Worm (Caenorhabditis elegans): ENCODE measurements around the gene C35D6.4.

C35D6.4 gene

DNA sequence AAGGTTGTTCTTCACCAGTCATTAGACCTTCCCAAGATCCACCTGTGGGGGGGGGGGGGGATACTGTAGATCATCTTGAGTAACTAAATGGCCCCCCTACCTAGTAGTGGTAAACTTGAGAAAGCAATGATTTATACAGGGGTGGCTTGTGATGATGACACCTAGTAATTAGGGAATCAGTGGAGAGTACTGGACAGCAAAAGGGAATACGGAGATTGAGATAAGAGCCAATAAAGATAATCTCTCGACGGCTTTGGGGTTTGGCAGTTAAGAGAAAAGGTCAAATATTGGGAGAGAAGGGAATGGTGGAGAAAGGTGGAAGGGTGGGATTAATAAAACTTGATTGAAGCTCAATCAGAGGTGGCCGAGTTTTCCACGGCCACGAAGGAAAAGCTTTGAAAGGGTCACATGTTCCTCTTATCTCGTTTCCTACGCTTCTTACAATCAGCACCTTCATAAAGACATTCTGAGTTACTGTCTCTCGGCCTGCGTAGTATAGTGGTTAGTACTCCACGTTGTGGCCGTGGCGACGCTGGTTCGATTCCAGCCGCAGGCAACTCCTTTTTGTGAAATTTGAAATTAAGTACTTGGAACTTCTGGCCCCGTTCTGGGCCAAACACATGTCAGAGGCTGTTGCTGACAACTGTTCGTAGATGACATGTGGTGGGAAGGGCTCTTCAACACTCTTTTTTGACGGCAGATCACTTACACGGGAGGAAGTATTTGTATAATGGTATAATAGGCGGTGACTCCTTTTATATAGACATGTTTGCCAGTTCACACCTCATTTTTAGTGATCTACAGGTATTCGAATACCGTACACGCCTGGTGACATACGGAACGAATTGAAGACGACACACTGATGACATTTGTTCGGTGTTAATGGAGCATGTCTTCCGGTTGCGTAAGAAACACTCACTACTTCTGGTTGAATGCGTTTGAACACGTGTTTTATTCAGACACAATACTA is 49.9 kb downstream of the C35D6.4 start:
- TF ChIP-seq daf-8 (GFP tag; IDR thresholded peaks at IDR 0.05), result 0 out of 2 replicates have a peak, but pooled peaks have one; percentile 35
- peak; percentile 35 for TF ChIP-seq unc-130 (GFP tag; optimal IDR thresholded peaks at IDR 0.05)
- 0 out of 2 replicates have a peak, but pooled peaks have one; percentile 11 for TF ChIP-seq ceh-44 (GFP tag; IDR thresholded peaks at IDR 0.05)
- TF ChIP-seq nhr-42 (GFP tag; IDR thresholded peaks at IDR 0.05), result no peak; the same call in 1 of the 2 replicates
- peak; percentile 38 for TF ChIP-seq dve-1 (tag; optimal IDR thresholded peaks at IDR 0.05; ENCODE audit: insufficient read depth)
- peak; percentile 54; the same call in 1 of the 2 replicates for TF ChIP-seq Y48G9A.11 (GFP tag; IDR thresholded peaks at IDR 0.05)
- peak; percentile 96 for TF ChIP-seq dmd-8 (GFP tag; IDR thresholded peaks at IDR 0.05)
- TF ChIP-seq snpc-1.2 (GFP tag; IDR thresholded peaks at IDR 0.05), result peak; percentile 97
- no peak for TF ChIP-seq nhr-11 (tag; optimal IDR thresholded peaks at IDR 0.05)
- TF ChIP-seq tra-1 (GFP tag; IDR thresholded peaks at IDR 0.05), result peak; percentile 60; the same call in 1 of the 2 replicates
- TF ChIP-seq mep-1 (tag; optimal IDR thresholded peaks at IDR 0.05), result peak; percentile 16
- TF ChIP-seq lim-7 (GFP tag; IDR thresholded peaks at IDR 0.05), result peak; percentile 92
- TF ChIP-seq aha-1 (tag), result peak; percentile 29
- no peak for TF ChIP-seq daf-12 (tag; optimal IDR thresholded peaks at IDR 0.05)
- peak; percentile 53 for TF ChIP-seq mxl-3 (GFP tag; optimal IDR thresholded peaks at IDR 0.05)
- TF ChIP-seq hlh-30 (tag; optimal IDR thresholded peaks at IDR 0.05; ENCODE audit: insufficient read depth), result peak; percentile 68
- TF ChIP-seq Y5F2A.4 (GFP tag; optimal IDR thresholded peaks at IDR 0.05), result peak; percentile 63
- TF ChIP-seq lin-13 (GFP tag; optimal IDR thresholded peaks at IDR 0.05), result peak; percentile 84
- no peak for TF ChIP-seq aly-2 (tag; optimal IDR thresholded peaks at IDR 0.05)
- TF ChIP-seq nhr-102 (tag; optimal IDR thresholded peaks at IDR 0.05), result peak; percentile 69
- peak; percentile 40 for TF ChIP-seq hlh-11 (tag; optimal IDR thresholded peaks at IDR 0.05)
- peak in 1 of 2 experiments; percentile 27 for TF ChIP-seq lsy-2 (tag; optimal IDR thresholded peaks at IDR 0.05)
- peak; percentile 85 for TF ChIP-seq gei-8 (GFP tag; optimal IDR thresholded peaks at IDR 0.05)
- peak; percentile 75; the same call in 1 of the 2 replicates for TF ChIP-seq D1046.2 (GFP tag; IDR thresholded peaks at IDR 0.05)
- TF ChIP-seq ama-1 (optimal IDR thresholded peaks at IDR 0.05), result no peak
- no peak for TF ChIP-seq nhr-10 (tag; optimal IDR thresholded peaks at IDR 0.05)
- TF ChIP-seq fos-1 (tag; optimal IDR thresholded peaks at IDR 0.05), result no peak
- TF ChIP-seq jun-1 (tag; optimal IDR thresholded peaks at IDR 0.05), result no peak
- TF ChIP-seq ceh-28 (tag; optimal IDR thresholded peaks at IDR 0.05), result no peak
- no peak for TF ChIP-seq ztf-11 (tag; optimal IDR thresholded peaks at IDR 0.05)
- TF ChIP-seq F44E2.7 (GFP tag; IDR thresholded peaks at IDR 0.05), result 0 out of 2 replicates have a peak, but pooled peaks have one; percentile 73
- peak; percentile 90 for TF ChIP-seq pha-4 (GFP tag; IDR thresholded peaks at IDR 0.05)
- TF ChIP-seq pha-4 (tag; optimal IDR thresholded peaks at IDR 0.05), result no peak
- TF ChIP-seq ztf-7 (tag; optimal IDR thresholded peaks at IDR 0.05), result no peak
- TF ChIP-seq dpl-1 (GFP tag; optimal IDR thresholded peaks at IDR 0.05), result no peak
- 0 out of 2 replicates have a peak, but pooled peaks have one; percentile 44 for TF ChIP-seq zfp-3 (GFP tag; conservative IDR thresholded peaks at IDR 0.05)
- peak; percentile 75 for TF ChIP-seq F49E8.2 (tag; optimal IDR thresholded peaks at IDR 0.05; ENCODE audit: borderline replicate concordance)
- peak; percentile 30 for TF ChIP-seq nhr-28 (tag; optimal IDR thresholded peaks at IDR 0.05)
- TF ChIP-seq ces-1 (GFP tag; optimal IDR thresholded peaks at IDR 0.05), result no peak
- TF ChIP-seq nhr-77 (tag; optimal IDR thresholded peaks at IDR 0.05), result no peak
- TF ChIP-seq T26A8.4 (GFP tag; IDR thresholded peaks at IDR 0.05), result peak; percentile 68
- peak; percentile 89 for TF ChIP-seq egl-43 (GFP tag; IDR thresholded peaks at IDR 0.05)
- no peak for TF ChIP-seq R02D3.7 (tag; optimal IDR thresholded peaks at IDR 0.05)
- no peak for TF ChIP-seq spr-3 (GFP tag; optimal IDR thresholded peaks at IDR 0.05)
- no peak for TF ChIP-seq zag-1 (tag; optimal IDR thresholded peaks at IDR 0.05)
- peak; percentile 29 to 93 for TF ChIP-seq daf-16 (GFP tag; optimal IDR thresholded peaks at IDR 0.05)
- peak; percentile 38 for TF ChIP-seq daf-16 (tag; optimal IDR thresholded peaks at IDR 0.05)
- TF ChIP-seq mdl-1 (tag; optimal IDR thresholded peaks at IDR 0.05), result no peak
- no peak for TF ChIP-seq tag-97 (GFP tag; IDR thresholded peaks at IDR 0.05)
- peak; percentile 46 for TF ChIP-seq nhr-111 (GFP tag; optimal IDR thresholded peaks at IDR 0.05)
